Fruit fly (Drosophila melanogaster): Measurements from ENCODE around the gene Hers.

Gene Hers

dm6 chrX:19866145-19866972 lies at the start of gene Hers (continued):
- TF ChIP-seq CG32772 (GFP tag; IDR thresholded peaks at IDR 0.05) (no peak), CG8290 (GFP tag; optimal IDR thresholded peaks at IDR 0.05) (no peak), CG8290 (tag; optimal IDR thresholded peaks at IDR 0.05) (no peak), kay (GFP tag; optimal IDR thresholded peaks at IDR 0.05) (no peak), CG8924 (tag; optimal IDR thresholded peaks at IDR 0.05) (peak; percentile 5), sug (tag; optimal IDR thresholded peaks at IDR 0.05) (no peak), CG15479 (GFP tag; optimal IDR thresholded peaks at IDR 0.05) (peak; percentile 40), Deaf1 (tag; optimal IDR thresholded peaks at IDR 0.05) (peak; percentile 1), Fer3 (tag; optimal IDR thresholded peaks at IDR 0.05) (no peak), sr (GFP tag; IDR thresholded peaks at IDR 0.05) (peak; percentile 53; the same call in 1 of the 3 replicates), insv (GFP tag; optimal IDR thresholded peaks at IDR 0.05) (peak in 1 of 2 experiments; percentile 65), Hr78 (GFP tag; optimal IDR thresholded peaks at IDR 0.05) (peak in 1 of 2 experiments; percentile 48), CG12659 (GFP tag; optimal IDR thresholded peaks at IDR 0.05) (peak; percentile 42), mirr (GFP tag; optimal IDR thresholded peaks at IDR 0.05) (no peak)

DNA sequence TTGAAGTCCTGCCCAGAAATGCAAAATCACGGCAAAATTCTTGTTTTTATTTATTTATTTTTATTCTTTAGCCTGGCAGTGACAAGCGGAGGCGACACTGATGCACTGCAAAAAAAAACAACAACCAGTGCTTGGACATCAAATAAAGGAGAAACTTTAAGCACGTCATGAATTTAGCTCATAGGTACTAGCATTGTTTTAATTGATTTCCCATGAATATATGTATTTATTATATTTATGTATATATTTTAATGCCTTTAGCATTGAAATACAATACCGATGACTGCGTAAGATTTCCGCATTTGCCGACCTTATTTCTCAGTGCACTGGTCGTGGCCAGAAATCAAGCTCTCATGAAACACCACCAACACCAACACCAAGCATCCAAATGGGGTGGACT lies 47.3 kb upstream of the Hers start:
- peak; percentile 35; the same call in 2 of the 3 replicates for TF ChIP-seq row (GFP tag; IDR thresholded peaks at IDR 0.05)
- TF ChIP-seq lab (GFP tag; optimal IDR thresholded peaks at IDR 0.05), result peak; percentile 34
- peak; percentile 32 for TF ChIP-seq phol (tag; optimal IDR thresholded peaks at IDR 0.05)
- peak; percentile 29 for TF ChIP-seq Hand (GFP tag; optimal IDR thresholded peaks at IDR 0.05)
- peak; percentile 43; the same call in 1 of the 3 replicates for TF ChIP-seq ken (GFP tag; IDR thresholded peaks at IDR 0.05)
- 0 out of 3 replicates have a peak, but pooled peaks have one; percentile 22 for TF ChIP-seq tgo (GFP tag; IDR thresholded peaks at IDR 0.05)
- TF ChIP-seq CG17385 (GFP tag; optimal IDR thresholded peaks at IDR 0.05), result peak; percentile 11
- 0 out of 2 replicates have a peak, but pooled peaks have one; percentile 18 for TF ChIP-seq slbo (GFP tag; IDR thresholded peaks at IDR 0.05)
- no peak for TF ChIP-seq run (tag; optimal IDR thresholded peaks at IDR 0.05)
- peak in 1 of 2 experiments; percentile 52 for TF ChIP-seq Hr51 (GFP tag; optimal IDR thresholded peaks at IDR 0.05)
- TF ChIP-seq CG12391 (tag; optimal IDR thresholded peaks at IDR 0.05), result peak; percentile 7
- TF ChIP-seq stc (GFP tag; IDR thresholded peaks at IDR 0.05), result no peak
- TF ChIP-seq CG31441 (GFP tag; IDR thresholded peaks at IDR 0.05), result 0 out of 2 replicates have a peak, but pooled peaks have one; percentile 22
- peak; percentile 15 for TF ChIP-seq CG3281 (GFP tag; optimal IDR thresholded peaks at IDR 0.05)
- peak; percentile 21; the same call in 2 of the 3 replicates for TF ChIP-seq croc (GFP tag; conservative IDR thresholded peaks at IDR 0.05)
- peak; percentile 54 for TF ChIP-seq Med (GFP tag)
- peak; percentile 68 for TF ChIP-seq CG18599 (GFP tag; optimal IDR thresholded peaks at IDR 0.05)
- no peak for TF ChIP-seq Six4 (GFP tag; optimal IDR thresholded peaks at IDR 0.05)
- peak; percentile 10 for TF ChIP-seq fd96Cb (tag; optimal IDR thresholded peaks at IDR 0.05)
- no peak for TF ChIP-seq Scr (GFP tag; IDR thresholded peaks at IDR 0.05; ENCODE audit: partially characterized antibody)
- peak; percentile 3 for TF ChIP-seq CG2120 (GFP tag; optimal IDR thresholded peaks at IDR 0.05)
- peak; percentile 1 for TF ChIP-seq CG13296 (GFP tag; optimal IDR thresholded peaks at IDR 0.05)
- peak; percentile 52 for TF ChIP-seq gem (tag; optimal IDR thresholded peaks at IDR 0.05)
- TF ChIP-seq CG8924 (tag; optimal IDR thresholded peaks at IDR 0.05), result no peak
- peak; percentile 55 for TF ChIP-seq dmrt99B (tag; optimal IDR thresholded peaks at IDR 0.05)
- peak; percentile 20 for TF ChIP-seq grau (tag; optimal IDR thresholded peaks at IDR 0.05)
- no peak for TF ChIP-seq CG17359 (tag; optimal IDR thresholded peaks at IDR 0.05)
- peak; percentile 47 for TF ChIP-seq CG7556 (GFP tag; optimal IDR thresholded peaks at IDR 0.05)
- TF ChIP-seq D19B (GFP tag; optimal IDR thresholded peaks at IDR 0.05), result no peak
- no peak for TF ChIP-seq CG4617 (GFP tag; optimal IDR thresholded peaks at IDR 0.05; ENCODE audit: borderline replicate concordance)
- TF ChIP-seq sens (GFP tag), result peak; percentile 21
- TF ChIP-seq Hmr (GFP tag; optimal IDR thresholded peaks at IDR 0.05), result peak; percentile 47
- peak; percentile 59 for TF ChIP-seq CG11504 (tag; optimal IDR thresholded peaks at IDR 0.05)
- peak; percentile 31; the same call in 1 of the 3 replicates for TF ChIP-seq CG17361 (GFP tag; IDR thresholded peaks at IDR 0.05)
